Fruit fly (Drosophila melanogaster) whole organism, embryonic: ENCODE data around the gene CG11670.

ENCODE experiments used
- Adf1 ChIP-seq: fragments of 200-800 bp; sonication (Bioruptor generic); IDR thresholded peaks from 2 replicates; pipeline ENCODE4 v1.3.6; 2022; ENCODE audit warnings: missing biosample characterization, missing genetic modification characterization
- B-H1 ChIP-seq: fragments of 200-800 bp; sonication (Bioruptor generic); IDR thresholded peaks from 3 replicates; pipeline ENCODE4 v1.3.6; 2022; ENCODE audit warnings: missing biosample characterization, missing genetic modification characterization
- Bgb ChIP-seq: fragments of 200-800 bp; sonication (Bioruptor generic); IDR thresholded peaks from 2 replicates; pipeline ENCODE4 v1.3.6; 2022; ENCODE audit warnings: missing biosample characterization, missing genetic modification characterization; ENCODE audit not compliant: partially characterized antibody
- CG10274 ChIP-seq: fragments of 200-800 bp; sonication (Bioruptor generic); optimal IDR thresholded peaks from 3 replicates; lab custom pipeline; 2017; ENCODE audit warnings: missing biosample characterization, mild to moderate bottlenecking, missing genetic modification characterization
- CG11093 ChIP-seq: fragments of 200-800 bp; sonication (Bioruptor generic); IDR thresholded peaks from 3 replicates; pipeline ENCODE4 v1.3.6; 2022; ENCODE audit warnings: missing biosample characterization, missing genetic modification characterization
- CG12659 ChIP-seq: fragments of 200-800 bp; sonication (Bioruptor generic); optimal IDR thresholded peaks from 3 replicates; lab custom pipeline; 2017; ENCODE audit warnings: mild to moderate bottlenecking, missing biosample characterization, missing genetic modification reagents, missing genetic modification characterization
- CG14710 ChIP-seq: fragments of 200-800 bp; sonication (Bioruptor generic); optimal IDR thresholded peaks from 3 replicates; lab custom pipeline; 2019; ENCODE audit warnings: missing biosample characterization, mild to moderate bottlenecking, missing genetic modification characterization, moderate library complexity
- CG15696 ChIP-seq: fragments of 200-800 bp; sonication (Bioruptor generic); optimal IDR thresholded peaks from 2 replicates; lab custom pipeline; 2019; ENCODE audit warnings: missing biosample characterization, mild to moderate bottlenecking, missing genetic modification characterization, moderate library complexity
- CG1647 ChIP-seq: fragments of 200-800 bp; sonication (Bioruptor generic); optimal IDR thresholded peaks from 3 replicates; lab custom pipeline; 2016; ENCODE audit warnings: missing biosample characterization, missing genetic modification characterization
- CG2116 ChIP-seq: fragments of 200-800 bp; sonication (Bioruptor generic); optimal IDR thresholded peaks from 3 replicates; lab custom pipeline; 2018; ENCODE audit warnings: missing biosample characterization, mild to moderate bottlenecking, missing genetic modification characterization
- CG3407 ChIP-seq: fragments of 200-800 bp; sonication (Bioruptor generic); optimal IDR thresholded peaks from 2 replicates; lab custom pipeline; 2018; ENCODE audit warnings: missing biosample characterization, mild to moderate bottlenecking, missing genetic modification characterization
- CG34376 ChIP-seq: fragments of 200-800 bp; sonication (Bioruptor generic); optimal IDR thresholded peaks from 2 replicates; lab custom pipeline; 2018; ENCODE audit warnings: missing biosample characterization, mild to moderate bottlenecking, missing genetic modification characterization
- CG34422 ChIP-seq: fragments of 200-800 bp; sonication (Bioruptor generic); IDR thresholded peaks from 3 replicates; pipeline ENCODE4 v1.3.6; 2022; ENCODE audit warnings: missing biosample characterization, missing genetic modification characterization
- CG42726 ChIP-seq: fragments of 200-800 bp; sonication (Bioruptor generic); IDR thresholded peaks from 2 replicates; pipeline ENCODE4 v1.3.6; 2022; ENCODE audit warnings: missing biosample characterization, missing genetic modification characterization; ENCODE audit not compliant: partially characterized antibody
- CG6175 ChIP-seq: fragments of 200-800 bp; sonication (Bioruptor generic); IDR thresholded peaks from 3 replicates; pipeline ENCODE4 v1.3.6; 2022; ENCODE audit warnings: missing biosample characterization, missing genetic modification characterization
- CG8089 ChIP-seq: fragments of 200-800 bp; sonication (Bioruptor generic); optimal IDR thresholded peaks from 3 replicates; lab custom pipeline; 2016; ENCODE audit warnings: missing biosample characterization, missing genetic modification characterization
- CG9797 ChIP-seq: fragments of 200-800 bp; sonication (Bioruptor generic); optimal IDR thresholded peaks from 3 replicates; lab custom pipeline; 2018; ENCODE audit warnings: missing biosample characterization, mild to moderate bottlenecking, missing genetic modification characterization
- E2f2 ChIP-seq: fragments of 200-800 bp; sonication (Bioruptor generic); IDR thresholded peaks from 2 replicates; pipeline ENCODE4 v1.3.6; 2022; ENCODE audit warnings: missing biosample characterization, missing genetic modification characterization
- Elba2 ChIP-seq: fragments of 200-800 bp; sonication (Bioruptor generic); optimal IDR thresholded peaks from 3 replicates; lab custom pipeline; 2016; ENCODE audit warnings: missing biosample characterization, missing genetic modification characterization
- HLHmδ ChIP-seq: fragments of 200-800 bp; sonication (Bioruptor generic); optimal IDR thresholded peaks from 2 replicates; lab custom pipeline; 2018; ENCODE audit warnings: missing biosample characterization, mild to moderate bottlenecking, missing genetic modification characterization, moderate library complexity
- Hand ChIP-seq: fragments of 200-800 bp; sonication (Bioruptor generic); optimal IDR thresholded peaks from 2 replicates; lab custom pipeline; 2017; ENCODE audit warnings: mild to moderate bottlenecking, missing biosample characterization, missing genetic modification reagents, missing genetic modification characterization
- Hr51 ChIP-seq, 2 experiments: fragments of 200-800 bp; sonication (Bioruptor generic); optimal IDR thresholded peaks; 2 replicates in 1 of 2; 3 replicates in 1 of 2; lab custom pipeline; 2016 to 2018; ENCODE audit warnings: missing biosample characterization in 2 of 2, missing genetic modification characterization in 2 of 2, mild to moderate bottlenecking in 1 of 2, moderate library complexity in 1 of 2
- Hsf ChIP-seq: fragments of 200-800 bp; sonication (Bioruptor generic); optimal IDR thresholded peaks from 3 replicates; lab custom pipeline; 2016; ENCODE audit warnings: missing biosample characterization, missing genetic modification characterization
- MESR4 ChIP-seq: fragments of 200-800 bp; sonication (Bioruptor generic); optimal IDR thresholded peaks from 2 replicates; lab custom pipeline; 2018; ENCODE audit warnings: missing biosample characterization, mild to moderate bottlenecking, missing genetic modification characterization, moderate library complexity
- Med ChIP-seq: fragments of 200-800 bp; sonication (Bioruptor generic); peaks from one replicate; lab custom pipeline; 2016; ENCODE audit warnings: missing biosample characterization, missing genetic modification characterization, mild to moderate bottlenecking, inconsistent platforms, moderate library complexity
- NFAT ChIP-seq: fragments of 200-800 bp; sonication (Bioruptor generic); IDR thresholded peaks from 2 replicates; pipeline ENCODE4 v1.3.6; 2022; ENCODE audit warnings: missing biosample characterization, missing genetic modification characterization
- Opbp ChIP-seq: fragments of 200-800 bp; sonication (Bioruptor generic); IDR thresholded peaks from 3 replicates; pipeline ENCODE4 v1.3.6; 2022; ENCODE audit warnings: missing biosample characterization, missing genetic modification characterization; ENCODE audit not compliant: partially characterized antibody
- bowl ChIP-seq: fragments of 200-800 bp; sonication (Bioruptor generic); IDR thresholded peaks from 2 replicates; pipeline ENCODE4 v1.3.6; 2022; ENCODE audit warnings: missing biosample characterization, missing genetic modification characterization
- chif ChIP-seq, 2 experiments: fragments of 200-800 bp; sonication (Bioruptor generic); optimal IDR thresholded peaks; 3 replicates each; lab custom pipeline; 2016; ENCODE audit warnings: missing biosample characterization in 2 of 2, missing genetic modification characterization in 2 of 2
- chm ChIP-seq: fragments of 200-800 bp; sonication (Bioruptor generic); IDR thresholded peaks from 2 replicates; pipeline ENCODE4 v1.3.6; 2022; ENCODE audit warnings: missing biosample characterization, missing genetic modification characterization
- dan ChIP-seq: fragments of 200-800 bp; sonication (Bioruptor generic); IDR thresholded peaks from 2 replicates; pipeline ENCODE4 v1.3.6; 2022; ENCODE audit warnings: missing biosample characterization, missing genetic modification characterization
- hkb ChIP-seq, 2 experiments: fragments of 200-800 bp in 1 of 2; fragments of >200 bp in 1 of 2; sonication (Bioruptor generic) in 1 of 2; IDR thresholded peaks in 1 of 2; optimal IDR thresholded peaks in 1 of 2; 2 replicates each; pipeline versions ENCODE4 v1.3.6 to Lab custom; 2017 to 2022; ENCODE audit warnings: missing biosample characterization in 1 of 2, missing genetic modification characterization in 1 of 2
- klu ChIP-seq: fragments of 200-800 bp; sonication (Bioruptor generic); IDR thresholded peaks from 2 replicates; pipeline ENCODE4 v1.3.6; 2022; ENCODE audit warnings: missing biosample characterization, missing genetic modification characterization
- nerfin-1 ChIP-seq: fragments of 200-800 bp; sonication (Bioruptor generic); optimal IDR thresholded peaks from 3 replicates; lab custom pipeline; 2019; ENCODE audit warnings: missing biosample characterization, mild to moderate bottlenecking, missing genetic modification characterization, moderate library complexity
- nom ChIP-seq: fragments of 200-800 bp; sonication (Bioruptor generic); optimal IDR thresholded peaks from 2 replicates; lab custom pipeline; 2017; ENCODE audit warnings: missing biosample characterization, missing genetic modification characterization, mild to moderate bottlenecking, moderate library complexity, missing genetic modification reagents
- otp ChIP-seq: fragments of 200-800 bp; sonication (Bioruptor generic); IDR thresholded peaks from 3 replicates; pipeline ENCODE4, ENCODE4 v1.3.6; 2022; ENCODE audit warnings: missing biosample characterization, missing genetic modification characterization
- peb ChIP-seq: fragments of 200-800 bp; sonication (Bioruptor generic); IDR thresholded peaks from 2 replicates; pipeline ENCODE4 v1.3.6; 2022; ENCODE audit warnings: missing biosample characterization, missing genetic modification characterization
- phol ChIP-seq: fragments of 200-800 bp; sonication (Bioruptor generic); optimal IDR thresholded peaks from 3 replicates; lab custom pipeline; 2018; ENCODE audit warnings: missing biosample characterization, mild to moderate bottlenecking, missing genetic modification characterization, moderate library complexity
- pros ChIP-seq: fragments of 200-800 bp; sonication (Bioruptor generic); optimal IDR thresholded peaks from 3 replicates; lab custom pipeline; 2019; ENCODE audit warnings: missing biosample characterization, mild to moderate bottlenecking, missing genetic modification characterization, moderate library complexity
- sd ChIP-seq: fragments of 200-800 bp; sonication (Bioruptor generic); optimal IDR thresholded peaks from 3 replicates; lab custom pipeline; 2018; ENCODE audit warnings: missing biosample characterization, mild to moderate bottlenecking, missing genetic modification characterization, moderate library complexity
- sima ChIP-seq: fragments of 200-800 bp; sonication (Bioruptor generic); optimal IDR thresholded peaks from 2 replicates; lab custom pipeline; 2016; ENCODE audit warnings: missing biosample characterization, missing genetic modification characterization
- tll ChIP-seq, 2 experiments: fragments of 200-800 bp in 1 of 2; fragments of >200 bp in 1 of 2; sonication (Bioruptor generic) in 1 of 2; optimal IDR thresholded peaks; 2 replicates each; lab custom pipeline; 2017 to 2019; ENCODE audit warnings: missing biosample characterization in 2 of 2, missing genetic modification characterization in 2 of 2, mild to moderate bottlenecking in 1 of 2, moderate library complexity in 1 of 2
- zen2 ChIP-seq: fragments of 200-800 bp; sonication (Bioruptor generic); IDR thresholded peaks from 3 replicates; pipeline ENCODE4 v1.3.6; 2022; ENCODE audit warnings: missing biosample characterization, missing genetic modification characterization; ENCODE audit not compliant: partially characterized antibody
- zf30C ChIP-seq: fragments of 200-800 bp; sonication (Bioruptor generic); optimal IDR thresholded peaks from 3 replicates; lab custom pipeline; 2018; ENCODE audit warnings: missing biosample characterization, mild to moderate bottlenecking, missing genetic modification characterization

Gene CG11670

DNA sequence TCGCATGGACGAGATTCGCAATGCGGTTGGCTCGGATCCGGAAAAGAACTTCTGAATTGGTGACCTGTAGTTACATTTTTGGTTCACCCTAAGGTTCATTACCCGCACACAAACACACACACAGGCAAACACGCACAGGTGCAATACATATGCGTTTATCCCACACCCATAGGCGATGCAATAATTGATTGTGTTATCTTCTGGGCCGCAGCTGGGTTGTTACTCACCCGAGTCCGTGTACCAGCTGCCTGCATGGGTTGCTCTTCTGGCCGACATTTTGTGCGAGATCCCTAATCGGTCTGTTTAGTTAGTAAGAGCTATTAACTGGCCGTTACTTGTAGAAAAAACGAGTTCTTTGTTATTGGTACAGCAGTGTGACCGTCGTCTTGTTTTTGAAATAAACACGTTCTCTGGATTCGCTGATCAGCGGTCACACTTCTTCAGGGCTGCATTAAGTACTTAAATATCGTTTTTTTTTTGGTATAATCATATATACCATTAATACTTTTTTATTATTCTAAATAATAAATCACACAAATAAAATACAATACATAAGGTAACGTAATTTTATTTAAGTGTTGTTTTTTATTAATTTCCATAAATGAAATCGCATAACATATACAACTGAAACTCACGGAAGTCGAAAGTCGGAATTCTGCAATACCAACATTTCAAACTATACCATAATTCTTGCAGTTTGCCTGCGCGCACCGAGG, 30.8 kb upstream of the CG11670 start, which contains the start of gene CG8031 (continued):
- TF ChIP-seq tll (GFP tag; optimal IDR thresholded peaks at IDR 0.05; lab: Kevin White, UChicago), result peak in 1 of 2 experiments; percentile 5
- TF ChIP-seq CG2116 (GFP tag; lab: Kevin White, UChicago), result peak; percentile 70
- no peak for TF ChIP-seq B-H1 (GFP tag; lab: Robert Waterston, UW)

DNA sequence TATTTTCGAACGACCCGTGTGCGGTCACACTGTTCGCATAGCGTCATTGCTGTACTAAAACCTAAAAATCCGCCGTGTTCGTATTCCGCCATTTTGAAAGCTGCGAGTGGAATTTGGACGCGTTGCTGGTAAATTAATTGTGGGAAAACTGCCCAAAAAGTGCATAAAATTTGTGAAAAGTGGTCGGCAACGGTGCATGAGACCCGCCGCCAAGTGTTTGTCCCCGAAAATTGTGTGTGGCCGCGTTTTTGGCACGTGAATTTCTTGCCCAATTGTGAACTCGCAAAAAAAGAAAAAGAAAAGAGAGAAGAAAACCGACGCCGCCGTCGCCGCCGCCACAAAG, 30.3 kb upstream of the CG11670 start, which contains the start of gene CtBP:
TSS of gene CtBP (plus strand) at position 29 of the 343 bp plus-strand sequence.
- TF ChIP-seq Elba2 (GFP tag; lab: Kevin White, UChicago), result peak; percentile 4
- TF ChIP-seq Med (GFP tag; lab: Kevin White, UChicago), result peak; percentile 80
- no peak for TF ChIP-seq CG34376 (GFP tag; lab: Kevin White, UChicago)
- TF ChIP-seq NFAT (GFP tag; lab: Robert Waterston, UW), result 0 out of 2 replicates have a peak, but pooled peaks have one; percentile 33
- TF ChIP-seq CG12659 (GFP tag; lab: Kevin White, UChicago), result peak; percentile 55
- TF ChIP-seq CG1647 (GFP tag; lab: Kevin White, UChicago), result no peak
- TF ChIP-seq Hand, result no peak
- peak; percentile 96 for TF ChIP-seq phol (tag; lab: Kevin White, UChicago)
- 0 out of 2 replicates have a peak, but pooled peaks have one; percentile 9 for TF ChIP-seq bowl (GFP tag; lab: Robert Waterston, UW)
- TF ChIP-seq Adf1 (GFP tag; lab: Robert Waterston, UW), result peak; percentile 23; the same call in 1 of the 2 replicates
- peak; percentile 62 for TF ChIP-seq nerfin-1 (tag; lab: Kevin White, UChicago)
- TF ChIP-seq nom (GFP tag; lab: Kevin White, UChicago), result peak; percentile 63
- no peak for TF ChIP-seq CG10274 (GFP tag; lab: Kevin White, UChicago)
- TF ChIP-seq zf30C (GFP tag; lab: Kevin White, UChicago), result peak; percentile 24
- peak; percentile 60; the same call in 1 of the 3 replicates for TF ChIP-seq CG34422 (GFP tag; lab: Robert Waterston, UW)
- peak; percentile 14 for TF ChIP-seq CG14710
- peak; percentile 40; the same call in 1 of the 2 replicates for TF ChIP-seq Bgb (GFP tag; lab: Robert Waterston, UW)
- peak; percentile 58 for TF ChIP-seq MESR4
- TF ChIP-seq chm, result 0 out of 2 replicates have a peak, but pooled peaks have one; percentile 7
- TF ChIP-seq sd (tag; lab: Kevin White, UChicago), result peak; percentile 88
- TF ChIP-seq CG6175 (GFP tag; lab: Robert Waterston, UW), result no peak
- TF ChIP-seq HLHmδ (GFP tag; lab: Kevin White, UChicago), result peak; percentile 47

DNA sequence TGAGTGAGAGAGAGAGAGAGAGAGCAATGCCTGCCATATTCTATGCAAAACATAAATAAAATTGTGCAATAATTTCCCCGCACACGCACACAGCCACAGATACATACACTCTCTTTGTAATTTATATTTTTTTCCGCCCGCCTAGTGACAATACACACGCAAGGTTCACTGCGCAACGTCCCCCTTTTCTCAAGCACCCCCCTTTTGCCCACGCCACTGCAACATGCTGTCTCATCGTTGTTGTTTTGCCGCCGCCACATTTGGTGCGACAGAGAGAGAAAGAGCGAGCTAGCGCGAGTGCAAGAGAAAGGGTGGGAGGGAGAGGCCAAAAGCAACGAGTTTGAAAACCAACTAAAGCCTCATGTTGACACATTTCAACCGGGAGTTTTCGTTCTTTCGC, 29.5 kb upstream of the CG11670 start:
- TF ChIP-seq sima, result no peak
- TF ChIP-seq dan (GFP tag; lab: Robert Waterston, UW), result no peak
- TF ChIP-seq zen2 (GFP tag; lab: Robert Waterston, UW), result no peak
- TF ChIP-seq Hsf (GFP tag; lab: Kevin White, UChicago), result peak; percentile 44
- peak; percentile 45 for TF ChIP-seq E2f2
- peak; percentile 44; the same call in 1 of the 2 replicates for TF ChIP-seq klu (GFP tag; lab: Robert Waterston, UW)
- TF ChIP-seq pros, result peak; percentile 29
- TF ChIP-seq CG3407 (GFP tag; lab: Kevin White, UChicago), result no peak
- peak; percentile 52 to 69 for TF ChIP-seq Hr51 (GFP tag; optimal IDR thresholded peaks at IDR 0.05; lab: Kevin White, UChicago)
- TF ChIP-seq CG34422 (GFP tag; lab: Robert Waterston, UW), result peak; percentile 86
- no peak for TF ChIP-seq hkb (optimal IDR thresholded peaks at IDR 0.05; lab: Kevin White, UChicago)
- TF ChIP-seq hkb (GFP tag; IDR thresholded peaks at IDR 0.05; lab: Robert Waterston, UW), result peak; percentile 60
- TF ChIP-seq CG9797 (GFP tag; lab: Kevin White, UChicago), result no peak
- TF ChIP-seq Opbp, result no peak
- peak; percentile 55 for TF ChIP-seq CG8089 (GFP tag; lab: Kevin White, UChicago)
- peak; percentile 14 for TF ChIP-seq CG15696 (tag; lab: Kevin White, UChicago)
- peak; percentile 66; the same call in 1 of the 3 replicates for TF ChIP-seq otp (GFP tag; lab: Robert Waterston, UW)
- TF ChIP-seq peb (GFP tag; lab: Robert Waterston, UW), result no peak; the same call in 1 of the 2 replicates
- TF ChIP-seq CG42726 (GFP tag; lab: Robert Waterston, UW), result 0 out of 2 replicates have a peak, but pooled peaks have one; percentile 52
- TF ChIP-seq nom (GFP tag; lab: Kevin White, UChicago), result peak; percentile 75
- no peak for TF ChIP-seq CG11093
- peak; percentile 58 to 62 for TF ChIP-seq chif (GFP tag; optimal IDR thresholded peaks at IDR 0.05; lab: Kevin White, UChicago)
